Fruit fly (Drosophila melanogaster) ovary, adult (tissue): ENCODE data around the gene Megf8.

ENCODE experiments used
- CG17801 ChIP-seq: fragments of 200-800 bp; optimal IDR thresholded peaks from 2 replicates; lab custom pipeline; 2019; ENCODE audit warnings: missing biosample characterization, mild to moderate bottlenecking, missing genetic modification characterization, moderate library complexity; ENCODE audit not compliant: partially characterized antibody

Megf8 gene

dm6 chr2L:8024325-8024724 lies 18.9 kb upstream of the Megf8 start:
- no peak for TF ChIP-seq CG17801 (GFP tag; lab: Kevin White, UChicago)

DNA sequence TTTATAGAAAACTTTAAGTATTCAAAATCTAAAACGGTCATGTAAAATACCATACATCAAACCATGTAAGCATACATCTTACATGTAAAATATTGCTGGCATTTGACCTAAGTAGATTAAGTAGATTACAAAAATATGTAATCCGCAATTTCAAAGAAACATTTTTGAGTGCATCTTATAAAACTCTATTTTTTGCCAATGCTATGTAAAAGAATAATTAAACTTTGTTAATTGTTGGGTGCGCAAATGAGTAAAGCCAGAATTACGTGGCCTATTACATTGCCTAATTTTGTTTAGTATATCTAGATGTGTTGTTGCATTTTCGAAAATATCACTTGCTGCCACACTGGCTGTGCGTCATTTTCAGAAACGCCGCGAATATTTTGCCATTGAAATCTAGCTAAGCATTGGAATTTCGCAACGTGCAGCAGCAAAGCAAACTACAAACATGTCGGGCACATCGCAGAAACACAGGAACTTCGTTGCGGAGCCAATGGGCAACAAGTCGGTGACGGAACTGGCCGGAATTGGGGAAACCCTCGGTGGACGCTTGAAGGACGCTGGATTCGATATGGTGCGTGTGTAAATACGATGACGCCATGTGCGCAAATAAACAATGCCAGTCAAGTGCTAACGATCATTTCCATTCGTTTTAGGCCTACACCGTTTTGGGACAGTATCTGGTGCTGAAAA lies 14.0 kb upstream of the Megf8 start, which contains the start of gene baf:
Gene baf, plus strand, starts transcription at position 303 of the 693 bp plus-strand sequence.
- no peak for TF ChIP-seq CG17801 (GFP tag; lab: Kevin White, UChicago)

dm6 chr2L:8030102-8030501 lies 13.2 kb upstream of the Megf8 start:
- no peak for TF ChIP-seq CG17801 (GFP tag; lab: Kevin White, UChicago)

- no peak for TF ChIP-seq CG17801 (GFP tag; lab: Kevin White, UChicago)
Observed at dm6 chr2L:8030693-8031210, 12.5 kb upstream of the Megf8 start, which contains the start of gene Cka. Gene Cka, plus strand, starts transcription at chr2L:8030721.

DNA sequence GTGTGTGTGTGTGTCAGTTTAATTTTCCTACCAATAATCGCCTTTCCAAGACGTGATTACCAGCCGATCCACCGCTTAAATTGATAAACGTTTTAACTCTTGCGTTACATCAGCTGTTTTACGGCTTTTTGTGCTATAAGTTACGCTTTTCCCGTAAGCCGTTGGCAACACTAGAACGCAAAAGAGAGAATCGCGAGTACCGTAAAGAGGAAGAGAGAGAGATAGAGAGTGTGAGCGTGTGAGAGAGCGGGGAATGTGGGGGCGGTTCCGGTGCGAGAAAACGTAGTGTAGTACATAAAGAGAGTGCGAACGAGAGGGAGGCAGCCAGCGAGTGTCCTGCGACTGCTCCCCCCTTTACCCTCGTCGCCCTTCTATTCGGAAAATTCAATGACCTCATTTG lies 11.7 kb upstream of the Megf8 start:
- TF ChIP-seq CG17801 (GFP tag; lab: Kevin White, UChicago) = peak; percentile 42

dm6 chr2L:8033756-8034155 lies 9.5 kb upstream of the Megf8 start:
- TF ChIP-seq CG17801 (GFP tag; lab: Kevin White, UChicago) = no peak

DNA sequence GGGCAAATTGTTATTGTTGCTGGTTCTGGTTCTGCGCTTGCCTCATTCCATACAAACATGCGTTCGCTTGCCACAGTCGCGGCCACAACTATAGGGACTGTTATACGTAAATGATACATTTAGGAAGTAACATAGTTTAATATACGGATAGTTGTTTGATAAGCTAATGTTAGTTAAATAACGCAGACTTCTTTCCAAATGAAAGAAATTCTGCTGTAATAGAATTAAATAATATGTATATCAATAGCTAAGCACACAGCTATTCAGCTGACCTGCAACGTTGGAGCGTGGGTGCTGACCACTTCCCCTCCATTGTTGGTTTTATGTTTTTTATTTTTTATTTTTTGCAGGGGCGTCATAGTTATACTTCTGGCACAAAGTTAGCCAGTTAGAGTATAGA lies 8.5 kb upstream of the Megf8 start:
- peak; percentile 26 for TF ChIP-seq CG17801 (GFP tag; lab: Kevin White, UChicago)

- TF ChIP-seq CG17801 (GFP tag; lab: Kevin White, UChicago) = no peak
Observed at dm6 chr2L:8039688-8040087, 3.6 kb upstream of the Megf8 start, which contains the start of gene CG7367. Gene CG7367, minus strand, starts transcription at chr2L:8039788.

dm6 chr2L:8040872-8041271 lies 2.4 kb upstream of the Megf8 start, which contains the start of gene CCDC53:
Gene CCDC53, plus strand, starts transcription at chr2L:8041106.
- no peak for TF ChIP-seq CG17801 (GFP tag; lab: Kevin White, UChicago)

- peak; percentile 65 for TF ChIP-seq CG17801 (GFP tag; lab: Kevin White, UChicago)
Observed at dm6 chr2L:8042645-8043281, 508 bp upstream of the Megf8 start, which contains the start of gene RpL36A. Gene RpL36A, minus strand, starts transcription at chr2L:8042909.

- TF ChIP-seq CG17801 (GFP tag; lab: Kevin White, UChicago) = peak; percentile 65
Observed at dm6 chr2L:8071112-8071976, 28.1 kb downstream of the Megf8 start, which contains the start of gene poe. Gene poe, minus strand, starts transcription at chr2L:8071624.

DNA sequence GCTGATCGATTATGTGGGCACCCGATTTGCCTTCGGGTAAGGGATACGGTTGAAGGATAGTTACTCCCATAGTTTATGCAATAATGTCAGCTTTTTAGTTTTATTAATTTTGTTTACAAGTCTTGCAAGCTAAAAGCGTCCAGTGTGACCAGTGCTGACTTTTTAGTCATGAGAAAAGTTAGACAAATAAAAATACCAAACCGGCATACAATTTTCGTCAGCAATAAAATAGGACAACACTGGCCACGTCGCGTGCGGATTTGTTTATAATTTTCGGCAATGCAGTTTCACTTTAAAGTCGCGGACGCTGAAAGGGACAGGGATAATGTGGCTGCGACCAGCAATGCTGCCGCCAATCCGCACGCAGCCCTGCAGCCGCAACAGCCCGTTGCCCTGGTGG lies 29.4 kb downstream of the Megf8 start, which contains the start of the genes MED20 and Trf:
Gene MED20, minus strand, starts transcription at position 157 of the 400 bp plus-strand sequence.
Gene Trf, plus strand, starts transcription at position 204 of the 400 bp plus-strand sequence.
- no peak for TF ChIP-seq CG17801 (GFP tag; lab: Kevin White, UChicago)

- TF ChIP-seq CG17801 (GFP tag; lab: Kevin White, UChicago) = no peak
Observed at dm6 chr2L:8080645-8081044, 37.4 kb downstream of the Megf8 start.
